Fruit fly (Drosophila melanogaster) whole organism, pupa: ENCODE data around the gene Gdap1.

Source experiments
- CG10348 ChIP-seq: fragments of 200-800 bp; sonication (Bioruptor generic); IDR thresholded peaks from 2 replicates; pipeline ENCODE4 v1.3.6; 2022; ENCODE audit warnings: missing biosample characterization, missing genetic modification characterization
- CG12605 ChIP-seq: fragments of 200-800 bp; sonication (Bioruptor generic); IDR thresholded peaks from 2 replicates; pipeline ENCODE4 v1.3.6; 2022; ENCODE audit warnings: missing biosample characterization, missing genetic modification characterization
- CG13204 ChIP-seq: fragments of 200-800 bp; sonication (Bioruptor generic); optimal IDR thresholded peaks from 2 replicates; lab custom pipeline; 2018; ENCODE audit warnings: missing biosample characterization, mild to moderate bottlenecking, missing genetic modification characterization, moderate library complexity
- CG14655 ChIP-seq: fragments of 200-800 bp; sonication (Bioruptor generic); optimal IDR thresholded peaks from 3 replicates; lab custom pipeline; 2017; ENCODE audit warnings: mild to moderate bottlenecking, missing biosample characterization, missing genetic modification reagents, missing genetic modification characterization
- CG15710 ChIP-seq: fragments of 200-800 bp; sonication (Bioruptor generic); optimal IDR thresholded peaks from 2 replicates; lab custom pipeline; 2018; ENCODE audit warnings: missing biosample characterization, mild to moderate bottlenecking, missing genetic modification characterization, moderate library complexity
- CG17806 ChIP-seq: fragments of 200-800 bp; sonication (Bioruptor generic); optimal IDR thresholded peaks from 2 replicates; lab custom pipeline; 2018; ENCODE audit warnings: missing biosample characterization, mild to moderate bottlenecking, missing genetic modification characterization, moderate library complexity
- CG32121 ChIP-seq: fragments of 200-800 bp; sonication (Bioruptor generic); IDR thresholded peaks from 2 replicates; pipeline ENCODE4 v1.3.6; 2022; ENCODE audit warnings: missing biosample characterization, missing genetic modification characterization
- CG34367 ChIP-seq: fragments of 200-800 bp; sonication (Bioruptor generic); optimal IDR thresholded peaks from 2 replicates; lab custom pipeline; 2018; ENCODE audit warnings: missing biosample characterization, mild to moderate bottlenecking, missing genetic modification characterization
- CG4496 ChIP-seq: fragments of 200-800 bp; sonication (Bioruptor generic); IDR thresholded peaks from 3 replicates; pipeline ENCODE4 v1.3.6; 2022; ENCODE audit warnings: missing biosample characterization, missing genetic modification characterization
- CG8159 ChIP-seq: fragments of 200-800 bp; sonication (Bioruptor generic); optimal IDR thresholded peaks from 3 replicates; lab custom pipeline; 2018; ENCODE audit warnings: missing biosample characterization, mild to moderate bottlenecking, missing genetic modification characterization, moderate library complexity
- CG8301 ChIP-seq: fragments of 200-800 bp; sonication (Bioruptor generic); optimal IDR thresholded peaks from 2 replicates; lab custom pipeline; 2018; ENCODE audit warnings: missing biosample characterization, mild to moderate bottlenecking, missing genetic modification characterization
- CG9948 ChIP-seq: fragments of 200-800 bp; sonication (Bioruptor generic); optimal IDR thresholded peaks from 2 replicates; lab custom pipeline; 2018; ENCODE audit warnings: missing biosample characterization, mild to moderate bottlenecking, missing genetic modification characterization, moderate library complexity
- D1 ChIP-seq: fragments of 200-800 bp; sonication (Bioruptor generic); optimal IDR thresholded peaks from 2 replicates; lab custom pipeline; 2018; ENCODE audit warnings: missing biosample characterization, mild to moderate bottlenecking, missing genetic modification characterization, moderate library complexity
- EcR ChIP-seq: fragments of 200-800 bp; sonication (Bioruptor generic); optimal IDR thresholded peaks from 3 replicates; lab custom pipeline; 2019; ENCODE audit warnings: missing biosample characterization, missing genetic modification characterization, mild to moderate bottlenecking, moderate library complexity, missing genetic modification reagents
- Ets98B ChIP-seq: fragments of 200-800 bp; sonication (Bioruptor generic); IDR thresholded peaks from 2 replicates; pipeline ENCODE4 v1.3.6; 2022; ENCODE audit warnings: missing biosample characterization, missing genetic modification characterization
- Pif1A ChIP-seq: fragments of 200-800 bp; sonication (Bioruptor generic); optimal IDR thresholded peaks from 3 replicates; lab custom pipeline; 2016; ENCODE audit warnings: missing biosample characterization, missing genetic modification characterization
- Pif1B ChIP-seq: fragments of 200-800 bp; sonication (Bioruptor generic); optimal IDR thresholded peaks from 3 replicates; lab custom pipeline; 2016; ENCODE audit warnings: missing biosample characterization, missing genetic modification characterization
- Snoo ChIP-seq: fragments of 200-800 bp; sonication (Bioruptor generic); optimal IDR thresholded peaks from 3 replicates; lab custom pipeline; 2017; ENCODE audit warnings: missing biosample characterization, mild to moderate bottlenecking, missing genetic modification characterization, inconsistent platforms
- fd96Ca ChIP-seq: fragments of 200-800 bp; sonication (Bioruptor generic); IDR thresholded peaks from 3 replicates; pipeline ENCODE4 v1.3.6; 2022; ENCODE audit warnings: missing biosample characterization, missing genetic modification characterization
- gl ChIP-seq: fragments of 200-800 bp; sonication (Bioruptor generic); optimal IDR thresholded peaks from 2 replicates; lab custom pipeline; 2018; ENCODE audit warnings: missing biosample characterization, mild to moderate bottlenecking, missing genetic modification characterization
- rn ChIP-seq: fragments of 200-800 bp; sonication (Bioruptor generic); IDR thresholded peaks from 2 replicates; pipeline ENCODE4 v1.3.6; 2022; ENCODE audit warnings: missing biosample characterization, missing genetic modification characterization

The Gdap1 gene

dm6 chr3L:5186807-5187571 is 45.2 kb downstream of the Gdap1 start:
- TF ChIP-seq D1 (tag; lab: Kevin White, UChicago) (no peak), CG10348 (GFP tag; lab: Robert Waterston, UW) (peak; percentile 73), gl (tag; lab: Kevin White, UChicago) (peak; percentile 74), CG12605 (GFP tag; lab: Robert Waterston, UW) (peak; percentile 88), CG34367 (tag; lab: Kevin White, UChicago) (peak; percentile 87), CG8159 (tag; lab: Kevin White, UChicago) (peak; percentile 88), Ets98B (GFP tag; lab: Robert Waterston, UW) (peak; percentile 94), CG9948 (tag; lab: Kevin White, UChicago) (peak; percentile 91), Pif1B (GFP tag; lab: Kevin White, UChicago) (peak; percentile 82), fd96Ca (GFP tag; lab: Robert Waterston, UW) (peak; percentile 95), CG15710 (tag; lab: Kevin White, UChicago) (peak; percentile 84), CG32121 (GFP tag; lab: Robert Waterston, UW) (peak; percentile 93), CG17806 (peak; percentile 88), Snoo (tag; lab: Kevin White, UChicago) (peak; percentile 75), CG13204 (peak; percentile 52), Pif1A (GFP tag; lab: Kevin White, UChicago) (peak; percentile 92), rn (GFP tag; lab: Robert Waterston, UW) (peak; percentile 83), CG4496 (GFP tag; lab: Robert Waterston, UW) (peak; percentile 96), CG14655 (GFP tag; lab: Kevin White, UChicago) (peak; percentile 96), EcR (GFP tag; lab: Kevin White, UChicago) (no peak), CG8301 (tag; lab: Kevin White, UChicago) (peak; percentile 97)

- TF ChIP-seq rn (GFP tag; lab: Robert Waterston, UW): peak; percentile 48; the same call in 1 of the 2 replicates
- peak; percentile 74 for TF ChIP-seq CG8301 (tag; lab: Kevin White, UChicago)
- peak; percentile 10 for TF ChIP-seq Pif1B (GFP tag; lab: Kevin White, UChicago)
- no peak for TF ChIP-seq D1 (tag; lab: Kevin White, UChicago)
- peak; percentile 61 for TF ChIP-seq CG14655 (GFP tag; lab: Kevin White, UChicago)
- TF ChIP-seq CG34367 (tag; lab: Kevin White, UChicago): peak; percentile 49
- TF ChIP-seq Snoo (tag; lab: Kevin White, UChicago): no peak
- TF ChIP-seq Ets98B (GFP tag; lab: Robert Waterston, UW): peak; percentile 74
- TF ChIP-seq Pif1A (GFP tag; lab: Kevin White, UChicago): peak; percentile 32
- peak; percentile 46; the same call in 1 of the 2 replicates for TF ChIP-seq CG12605 (GFP tag; lab: Robert Waterston, UW)
- peak; percentile 60 for TF ChIP-seq CG8159 (tag; lab: Kevin White, UChicago)
- TF ChIP-seq CG15710 (tag; lab: Kevin White, UChicago): peak; percentile 49
- peak; percentile 60 for TF ChIP-seq CG9948 (tag; lab: Kevin White, UChicago)
- no peak for TF ChIP-seq fd96Ca (GFP tag; lab: Robert Waterston, UW)
- peak; percentile 44; the same call in 1 of the 2 replicates for TF ChIP-seq CG32121 (GFP tag; lab: Robert Waterston, UW)
- TF ChIP-seq EcR (GFP tag; lab: Kevin White, UChicago): no peak
- peak; percentile 74 for TF ChIP-seq CG17806
- TF ChIP-seq CG4496 (GFP tag; lab: Robert Waterston, UW): peak; percentile 84
- no peak for TF ChIP-seq CG10348 (GFP tag; lab: Robert Waterston, UW)
Observed at dm6 chr3L:5187572-5187934, 45.8 kb downstream of the Gdap1 start.

dm6 chr3L:5188402-5188801 is 46.6 kb downstream of the Gdap1 start:
- TF ChIP-seq rn (GFP tag; lab: Robert Waterston, UW) (no peak), CG4496 (GFP tag; lab: Robert Waterston, UW) (peak; percentile 76), Pif1A (GFP tag; lab: Kevin White, UChicago) (peak; percentile 24), Ets98B (GFP tag; lab: Robert Waterston, UW) (peak; percentile 26; the same call in 1 of the 2 replicates), Snoo (tag; lab: Kevin White, UChicago) (no peak), gl (tag; lab: Kevin White, UChicago) (no peak), CG9948 (tag; lab: Kevin White, UChicago) (peak; percentile 57), CG34367 (tag; lab: Kevin White, UChicago) (peak; percentile 21), CG13204 (no peak), Pif1B (GFP tag; lab: Kevin White, UChicago) (peak; percentile 9), fd96Ca (GFP tag; lab: Robert Waterston, UW) (0 out of 3 replicates have a peak, but pooled peaks have one; percentile 14), CG12605 (GFP tag; lab: Robert Waterston, UW) (0 out of 2 replicates have a peak, but pooled peaks have one; percentile 8), CG14655 (GFP tag; lab: Kevin White, UChicago) (peak; percentile 76), D1 (tag; lab: Kevin White, UChicago) (peak; percentile 2), CG8159 (tag; lab: Kevin White, UChicago) (peak; percentile 55), CG8301 (tag; lab: Kevin White, UChicago) (peak; percentile 71), CG15710 (tag; lab: Kevin White, UChicago) (peak; percentile 43), CG32121 (GFP tag; lab: Robert Waterston, UW) (no peak), EcR (GFP tag; lab: Kevin White, UChicago) (no peak), CG10348 (GFP tag; lab: Robert Waterston, UW) (no peak), CG17806 (peak; percentile 63)
